Worm (Caenorhabditis elegans) whole organism, L4 larva: Measurements from ENCODE around the gene R13A5.11.

ENCODE experiments used
- F10B5.3 ChIP-seq: sonication (generic microtip); optimal IDR thresholded peaks from 2 replicates; lab custom pipeline; 2016; ENCODE audit warnings: mild to moderate bottlenecking, missing genetic modification characterization, missing compliant biosample characterization
- F26F4.8 ChIP-seq: fragments of 200-800 bp; sonication (Bioruptor generic); conservative IDR thresholded peaks from 2 replicates; pipeline ENCODE4 v1.3.6; 2022; ENCODE audit warnings: missing genetic modification characterization, missing compliant biosample characterization
- F49E8.2 ChIP-seq: sonication (generic microtip); optimal IDR thresholded peaks from 2 replicates; lab custom pipeline; 2016; ENCODE audit warnings: missing compliant biosample characterization, mild to moderate bottlenecking, missing genetic modification characterization, borderline replicate concordance
- R02D3.7 ChIP-seq: fragments of 150-350 bp; sonication (generic microtip); optimal IDR thresholded peaks from 3 replicates; lab custom pipeline; 2014; ENCODE audit warnings: missing biosample characterization, missing genetic modification characterization
- T26A8.4 ChIP-seq: fragments of 200-800 bp; sonication (Bioruptor generic); IDR thresholded peaks from 2 replicates; pipeline ENCODE4 v1.3.6; 2022; ENCODE audit warnings: missing genetic modification characterization, missing compliant biosample characterization
- Y105C5A.15 ChIP-seq: fragments of 200-800 bp; sonication (Bioruptor generic); IDR thresholded peaks from 2 replicates; pipeline ENCODE4 v1.3.6; 2022; ENCODE audit warnings: missing genetic modification characterization, missing compliant biosample characterization
- Y48G9A.11 ChIP-seq: fragments of 200-800 bp; sonication (Bioruptor generic); IDR thresholded peaks from 2 replicates; pipeline ENCODE4 v1.3.6; 2022; ENCODE audit warnings: missing genetic modification reagents, missing genetic modification characterization, missing compliant biosample characterization
- Y75B8A.6 ChIP-seq: fragments of 200-800 bp; sonication (Bioruptor generic); IDR thresholded peaks from 2 replicates; pipeline ENCODE4 v1.3.6; 2022; ENCODE audit warnings: missing genetic modification reagents, missing genetic modification characterization, missing compliant biosample characterization
- ZK546.5 ChIP-seq, 2 experiments: sonication (generic microtip); optimal IDR thresholded peaks; 2 replicates each; lab custom pipeline; 2017; ENCODE audit warnings: missing biosample characterization in 2 of 2, missing genetic modification characterization in 2 of 2
- aha-1 ChIP-seq: fragments of 150-350 bp; peaks from one replicate; lab custom pipeline; 2014; ENCODE audit warnings: missing biosample characterization, missing genetic modification characterization
- arid-1 ChIP-seq: fragments of 200-800 bp; sonication (Bioruptor generic); conservative IDR thresholded peaks from 2 replicates; pipeline ENCODE4 v1.3.6; 2022; ENCODE audit warnings: missing genetic modification reagents, missing genetic modification characterization, missing compliant biosample characterization
- cey-2 ChIP-seq: sonication (generic microtip); optimal IDR thresholded peaks from 3 replicates; lab custom pipeline; 2017; ENCODE audit warnings: missing genetic modification characterization, mild to moderate bottlenecking, missing compliant biosample characterization, antibody characterized with exemption, borderline replicate concordance; ENCODE audit not compliant: insufficient read depth
- ctbp-1 ChIP-seq: fragments of 200-800 bp; sonication (Bioruptor generic); IDR thresholded peaks from 2 replicates; pipeline ENCODE4 v1.3.6; 2022; ENCODE audit warnings: missing genetic modification reagents, missing genetic modification characterization, missing compliant biosample characterization
- daf-16 ChIP-seq, 3 experiments: sonication (generic microtip); optimal IDR thresholded peaks; 2 replicates each; lab custom pipeline; 2016 to 2017; ENCODE audit warnings: missing genetic modification characterization in 3 of 3, missing genetic modification reagents in 3 of 3, mild to moderate bottlenecking in 2 of 3, missing compliant biosample characterization in 2 of 3, missing biosample characterization in 1 of 3, moderate library complexity in 1 of 3
- dmd-6 ChIP-seq: fragments of 200-800 bp; sonication (Bioruptor generic); IDR thresholded peaks from 2 replicates; pipeline ENCODE4 v1.3.6; 2022; ENCODE audit warnings: missing genetic modification reagents, missing genetic modification characterization, missing compliant biosample characterization
- dpl-1 ChIP-seq: fragments of 150-350 bp; optimal IDR thresholded peaks from 2 replicates; lab custom pipeline; 2014; ENCODE audit warnings: missing biosample characterization, missing genetic modification reagents, missing genetic modification characterization
- duxl-1 ChIP-seq: sonication (generic microtip); optimal IDR thresholded peaks from 2 replicates; lab custom pipeline; 2016; ENCODE audit warnings: mild to moderate bottlenecking, missing genetic modification characterization, moderate library complexity, missing compliant biosample characterization; ENCODE audit not compliant: poor library complexity
- hif-1 ChIP-seq, 2 experiments: sonication (generic microtip); optimal IDR thresholded peaks; 2 replicates each; lab custom pipeline; 2016 to 2017; ENCODE audit warnings: missing compliant biosample characterization in 2 of 2, missing genetic modification characterization in 2 of 2, missing genetic modification reagents in 2 of 2, missing genotype in 2 of 2, mild to moderate bottlenecking in 1 of 2
- hlh-11 ChIP-seq: fragments of 200-800 bp; sonication (Bioruptor generic); optimal IDR thresholded peaks from 2 replicates; lab custom pipeline; 2018; ENCODE audit warnings: mild to moderate bottlenecking, missing genetic modification characterization, missing compliant biosample characterization
- jun-1 ChIP-seq: fragments of 150-350 bp; optimal IDR thresholded peaks from 2 replicates; lab custom pipeline; 2014; ENCODE audit warnings: missing biosample characterization, missing genetic modification reagents, missing genetic modification characterization
- lin-1 ChIP-seq: fragments of 200-800 bp; sonication (Bioruptor generic); IDR thresholded peaks from 2 replicates; pipeline ENCODE4 v1.3.6; 2022; ENCODE audit warnings: missing genetic modification reagents, missing genetic modification characterization, missing compliant biosample characterization
- lin-13 ChIP-seq: fragments of 150-350 bp; optimal IDR thresholded peaks from 2 replicates; lab custom pipeline; 2014; ENCODE audit warnings: missing biosample characterization, missing genetic modification reagents, missing genetic modification characterization
- lin-38 ChIP-seq: fragments of 200-800 bp; sonication (Bioruptor generic); IDR thresholded peaks from 2 replicates; pipeline ENCODE4 v1.3.6; 2022; ENCODE audit warnings: missing genetic modification reagents, missing genetic modification characterization, missing compliant biosample characterization
- lir-3 ChIP-seq: sonication (generic microtip); optimal IDR thresholded peaks from 2 replicates; lab custom pipeline; 2016; ENCODE audit warnings: mild to moderate bottlenecking, missing genetic modification characterization, missing compliant biosample characterization
- madf-5 ChIP-seq, 2 experiments: fragments of 200-800 bp; sonication (Bioruptor generic); IDR thresholded peaks; 2 replicates each; pipeline ENCODE4 v1.3.6; 2022; ENCODE audit warnings: missing compliant biosample characterization in 2 of 2, missing genetic modification characterization in 2 of 2
- mdl-1 ChIP-seq, 2 experiments: fragments of 150-350 bp in 1 of 2; sonication (generic microtip) in 1 of 2; optimal IDR thresholded peaks; 2 replicates each; lab custom pipeline; 2014 to 2017; ENCODE audit warnings: missing biosample characterization in 2 of 2, missing genetic modification characterization in 2 of 2
- mdt-29 ChIP-seq: fragments of 200-800 bp; sonication (Bioruptor generic); IDR thresholded peaks from 2 replicates; pipeline ENCODE4 v1.3.6; 2022; ENCODE audit warnings: missing genetic modification reagents, missing genetic modification characterization, missing compliant biosample characterization
- mxl-3 ChIP-seq: fragments of 200-800 bp; sonication (Bioruptor generic); optimal IDR thresholded peaks from 2 replicates; lab custom pipeline; 2018; ENCODE audit warnings: mild to moderate bottlenecking, missing genetic modification characterization, missing compliant biosample characterization
- nhr-28 ChIP-seq: fragments of 150-350 bp; optimal IDR thresholded peaks from 2 replicates; lab custom pipeline; 2014; ENCODE audit warnings: missing biosample characterization, missing genetic modification characterization
- nhr-42 ChIP-seq: fragments of 200-800 bp; sonication (Bioruptor generic); IDR thresholded peaks from 2 replicates; pipeline ENCODE4 v1.3.6; 2022; ENCODE audit warnings: missing genetic modification characterization, missing compliant biosample characterization
- nhr-48 ChIP-seq: sonication (generic microtip); optimal IDR thresholded peaks from 2 replicates; lab custom pipeline; 2016; ENCODE audit warnings: mild to moderate bottlenecking, missing genetic modification characterization, missing compliant biosample characterization
- nhr-77 ChIP-seq: fragments of 150-350 bp; optimal IDR thresholded peaks from 2 replicates; lab custom pipeline; 2014; ENCODE audit warnings: missing biosample characterization, missing genetic modification characterization
- pqm-1 ChIP-seq: sonication (generic microtip); optimal IDR thresholded peaks from 2 replicates; lab custom pipeline; 2017; ENCODE audit warnings: missing biosample characterization, missing genetic modification characterization
- snpc-1.2 ChIP-seq: fragments of 200-800 bp; sonication (Bioruptor generic); IDR thresholded peaks from 2 replicates; pipeline ENCODE4 v1.3.6; 2022; ENCODE audit warnings: missing genetic modification reagents, missing genetic modification characterization, missing compliant biosample characterization
- tra-1 ChIP-seq: fragments of 200-800 bp; sonication (Bioruptor generic); IDR thresholded peaks from 2 replicates; pipeline ENCODE4 v1.3.6; 2022; ENCODE audit warnings: missing genetic modification reagents, missing genetic modification characterization, missing compliant biosample characterization
- unc-130 ChIP-seq: sonication (generic microtip); optimal IDR thresholded peaks from 2 replicates; lab custom pipeline; 2016; ENCODE audit warnings: missing genetic modification reagents, missing genetic modification characterization, missing compliant biosample characterization
- unc-39 ChIP-seq: sonication (generic microtip); optimal IDR thresholded peaks from 2 replicates; lab custom pipeline; 2017; ENCODE audit warnings: missing biosample characterization, missing genetic modification characterization

The R13A5.11 gene

ce11 chrIII:7572781-7573400 is 20.2 kb downstream of the R13A5.11 start, which contains the start of the genes rpl-9 and lpd-7 (continued):
- peak; percentile 53; the same call in 1 of the 2 replicates for TF ChIP-seq arid-1 (GFP tag; lab: Robert Waterston, UW)
- TF ChIP-seq daf-16 (GFP tag; optimal IDR thresholded peaks at IDR 0.05; lab: Kevin White, UChicago): no peak
- peak; percentile 71 for TF ChIP-seq daf-16 (tag; optimal IDR thresholded peaks at IDR 0.05; lab: Kevin White, UChicago)
- TF ChIP-seq dpl-1: peak; percentile 74
- no peak for TF ChIP-seq T26A8.4
- TF ChIP-seq mdl-1 (tag; optimal IDR thresholded peaks at IDR 0.05; lab: Kevin White, UChicago): peak in 1 of 2 experiments; percentile 83
- peak in 1 of 2 experiments; percentile 63 for TF ChIP-seq hif-1 (tag; optimal IDR thresholded peaks at IDR 0.05; lab: Kevin White, UChicago)
- TF ChIP-seq nhr-77 (tag; lab: Kevin White, UChicago): peak; percentile 81
- TF ChIP-seq mxl-3 (GFP tag; lab: Kevin White, UChicago): peak; percentile 21
- peak; percentile 41; the same call in 1 of the 2 replicates for TF ChIP-seq dmd-6
- TF ChIP-seq nhr-28 (tag; lab: Kevin White, UChicago): peak; percentile 82
- no peak for TF ChIP-seq ctbp-1 (GFP tag; lab: Robert Waterston, UW)
- peak; percentile 71 for TF ChIP-seq hlh-11 (tag; lab: Kevin White, UChicago)
- peak; percentile 55 for TF ChIP-seq duxl-1
- TF ChIP-seq lin-13: peak; percentile 71
- TF ChIP-seq nhr-48 (tag; lab: Kevin White, UChicago): no peak

- peak; percentile 23 for TF ChIP-seq F49E8.2
- no peak for TF ChIP-seq mdl-1 (tag; optimal IDR thresholded peaks at IDR 0.05; lab: Kevin White, UChicago)
- TF ChIP-seq cey-2 (tag; lab: Kevin White, UChicago): no peak
- TF ChIP-seq nhr-42 (GFP tag; lab: Robert Waterston, UW): no peak
- TF ChIP-seq R02D3.7 (tag; lab: Kevin White, UChicago): no peak
- TF ChIP-seq Y48G9A.11 (GFP tag; lab: Robert Waterston, UW): peak; percentile 56
- TF ChIP-seq lin-38 (GFP tag; lab: Robert Waterston, UW): peak; percentile 40; the same call in 1 of the 2 replicates
- TF ChIP-seq Y105C5A.15 (GFP tag; lab: Robert Waterston, UW): no peak
- 0 out of 2 replicates have a peak, but pooled peaks have one; percentile 29 for TF ChIP-seq lin-1 (GFP tag; lab: Robert Waterston, UW)
- peak; percentile 43 for TF ChIP-seq aha-1 (tag; lab: Kevin White, UChicago)
- no peak for TF ChIP-seq mdt-29 (GFP tag; lab: Robert Waterston, UW)
- peak; percentile 35; the same call in 1 of the 2 replicates for TF ChIP-seq snpc-1.2 (GFP tag; lab: Robert Waterston, UW)
- no peak for TF ChIP-seq daf-16 (GFP tag; optimal IDR thresholded peaks at IDR 0.05; lab: Kevin White, UChicago)
- TF ChIP-seq daf-16 (tag; optimal IDR thresholded peaks at IDR 0.05; lab: Kevin White, UChicago): peak; percentile 22
- no peak for TF ChIP-seq nhr-77 (tag; lab: Kevin White, UChicago)
- 0 out of 2 replicates have a peak, but pooled peaks have one; percentile 36 for TF ChIP-seq arid-1 (GFP tag; lab: Robert Waterston, UW)
- TF ChIP-seq duxl-1: no peak
- no peak for TF ChIP-seq T26A8.4
- no peak for TF ChIP-seq tra-1 (GFP tag; lab: Robert Waterston, UW)
- TF ChIP-seq pqm-1 (tag; lab: Kevin White, UChicago): no peak
- TF ChIP-seq unc-39 (tag; lab: Kevin White, UChicago): no peak
- no peak for TF ChIP-seq lir-3 (tag; lab: Kevin White, UChicago)
- no peak for TF ChIP-seq madf-5 (GFP tag; IDR thresholded peaks at IDR 0.05; lab: Robert Waterston, UW)
- no peak for TF ChIP-seq F10B5.3 (tag; lab: Kevin White, UChicago)
- no peak for TF ChIP-seq unc-130 (GFP tag; lab: Kevin White, UChicago)
- no peak for TF ChIP-seq F26F4.8 (GFP tag; lab: Robert Waterston, UW)
- TF ChIP-seq ZK546.5 (tag; optimal IDR thresholded peaks at IDR 0.05; lab: Kevin White, UChicago): no peak
- TF ChIP-seq Y75B8A.6 (GFP tag; lab: Robert Waterston, UW): no peak
- TF ChIP-seq jun-1 (tag; lab: Kevin White, UChicago): no peak
Measured at ce11 chrIII:7571726-7572125, 21.4 kb downstream of the R13A5.11 start.
